Fruit fly (Drosophila melanogaster): ENCODE measurements around the gene CG13051.

DNA sequence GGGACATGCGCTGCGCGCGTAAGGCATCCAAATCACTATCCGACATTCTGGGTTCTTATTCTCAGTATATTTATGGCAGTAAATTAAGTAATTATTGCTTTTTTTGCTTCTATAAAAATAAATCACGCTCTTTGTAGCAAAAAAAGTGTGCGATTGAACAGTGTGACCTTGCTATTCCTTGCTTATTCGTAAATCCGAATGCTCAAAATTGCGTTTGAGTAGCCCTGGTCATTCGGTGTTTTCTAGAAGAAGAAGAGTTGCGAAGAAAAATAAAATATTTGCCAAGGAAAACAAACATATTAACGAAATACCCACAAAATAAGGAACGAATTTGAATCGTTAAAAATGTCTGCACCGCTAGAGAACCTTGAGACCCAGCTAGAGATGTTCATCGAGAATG is 33.0 kb downstream of the CG13051 start, which contains the start of the genes PDCD-5 and MED10:
- TF ChIP-seq CG12768 (GFP tag; optimal IDR thresholded peaks at IDR 0.05) = no peak
- no peak for TF ChIP-seq CG7045 (GFP tag; optimal IDR thresholded peaks at IDR 0.05)
- no peak for TF ChIP-seq ovo (GFP tag; optimal IDR thresholded peaks at IDR 0.05)
- no peak for TF ChIP-seq pad (GFP tag; optimal IDR thresholded peaks at IDR 0.05)
- TF ChIP-seq cnc (optimal IDR thresholded peaks at IDR 0.05) = no peak
- no peak for TF ChIP-seq kay (GFP tag; ENCODE audit: borderline replicate concordance)
- peak; percentile 70 for TF ChIP-seq bab1 (GFP tag; optimal IDR thresholded peaks at IDR 0.05)
- TF ChIP-seq CG33017 (tag; optimal IDR thresholded peaks at IDR 0.05) = no peak
- TF ChIP-seq Mnt (GFP tag; optimal IDR thresholded peaks at IDR 0.05) = peak; percentile 54
- peak; percentile 40 for TF ChIP-seq CG14711 (tag; optimal IDR thresholded peaks at IDR 0.05)
- peak; percentile 28 for TF ChIP-seq cic (GFP tag; optimal IDR thresholded peaks at IDR 0.05)
- TF ChIP-seq CG1620 (GFP tag; optimal IDR thresholded peaks at IDR 0.05) = peak; percentile 19
